Worm (Caenorhabditis elegans) whole organism, L4/young adult: ENCODE measurements around the gene fbxb-21.

Experiments
- W03F9.2 ChIP-seq: fragments of 150-350 bp; optimal IDR thresholded peaks from 2 replicates; lab custom pipeline; 2014; ENCODE audit warnings: missing biosample characterization, missing genetic modification characterization
- him-1 ChIP-seq: sonication (generic microtip); optimal IDR thresholded peaks from 2 replicates; lab custom pipeline; 2016; ENCODE audit warnings: missing genotype, missing genetic modification reagents, missing genetic modification characterization, missing compliant biosample characterization

DNA sequence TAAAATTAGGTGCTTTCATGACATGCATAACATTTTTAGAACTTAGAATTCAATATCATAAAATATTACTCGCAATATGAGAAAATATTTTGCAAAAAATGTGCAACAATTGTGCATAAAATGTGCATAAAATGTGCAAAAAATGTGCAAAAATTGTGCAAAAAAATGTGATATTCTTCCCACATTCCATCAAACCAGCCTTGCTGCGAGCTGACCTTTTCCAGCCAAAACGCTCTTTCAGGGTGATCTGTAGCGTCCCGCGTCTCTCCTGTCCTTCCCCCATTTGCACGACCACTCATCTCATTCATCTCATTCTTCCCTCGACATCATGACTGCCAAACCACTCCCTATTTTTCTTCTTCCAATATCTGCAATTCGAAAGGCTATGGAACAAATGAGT lies 27.4 kb upstream of the fbxb-21 start, which contains the start of gene fbxb-17:
- TF ChIP-seq him-1 (tag; lab: Kevin White, UChicago) (no peak), W03F9.2 (tag; lab: Kevin White, UChicago) (no peak)
